Worm (Caenorhabditis elegans) whole organism, young adult: Measurements from ENCODE around the gene sre-9.
A peak's percentile ranks its signal among the peaks of the same experiment; 100 is the strongest.

ENCODE experiments used
- B0336.3 ChIP-seq: fragments of 200-800 bp; sonication (Bioruptor generic); IDR thresholded peaks from 2 replicates; pipeline ENCODE4 v1.3.6; 2022; ENCODE audit warnings: missing genetic modification characterization, missing compliant biosample characterization
- F10E7.11 ChIP-seq: sonication (generic microtip); optimal IDR thresholded peaks from 2 replicates; lab custom pipeline; 2017; ENCODE audit warnings: mild to moderate bottlenecking, missing genetic modification characterization, moderate library complexity, missing compliant biosample characterization
- F23B12.7 ChIP-seq: sonication (generic microtip); optimal IDR thresholded peaks from 2 replicates; lab custom pipeline; 2017; ENCODE audit warnings: missing genetic modification characterization, mild to moderate bottlenecking, missing compliant biosample characterization, antibody characterized with exemption, moderate library complexity; ENCODE audit not compliant: insufficient read depth
- F55B11.4 ChIP-seq: sonication (generic microtip); optimal IDR thresholded peaks from 2 replicates; lab custom pipeline; 2016; ENCODE audit warnings: missing compliant biosample characterization, missing genetic modification characterization, borderline replicate concordance; ENCODE audit not compliant: insufficient read depth
- F57C9.4 ChIP-seq: sonication (generic microtip); optimal IDR thresholded peaks from 2 replicates; lab custom pipeline; 2017; ENCODE audit warnings: mild to moderate bottlenecking, missing genetic modification characterization, missing compliant biosample characterization
- Y53F4B.3 ChIP-seq: fragments of 200-800 bp; sonication (Bioruptor generic); IDR thresholded peaks from 2 replicates; pipeline ENCODE4 v1.3.6; 2022; ENCODE audit warnings: missing genetic modification reagents, missing genetic modification characterization, missing compliant biosample characterization
- Y56A3A.18 ChIP-seq: fragments of 200-800 bp; sonication (Bioruptor generic); IDR thresholded peaks from 2 replicates; pipeline ENCODE4 v1.3.6; 2022; ENCODE audit warnings: missing genetic modification reagents, missing genetic modification characterization, missing compliant biosample characterization
- akir-1 ChIP-seq: fragments of 200-800 bp; sonication (Bioruptor generic); optimal IDR thresholded peaks from 2 replicates; lab custom pipeline; 2018; ENCODE audit warnings: mild to moderate bottlenecking, missing genetic modification characterization, moderate library complexity, missing compliant biosample characterization
- ama-1 ChIP-seq, 3 experiments: fragments of 150-350 bp in 1 of 3; sonication (generic microtip) in 2 of 3; optimal IDR thresholded peaks; 2 replicates each; lab custom pipeline; 2014 to 2018; ENCODE audit warnings: missing biosample characterization in 2 of 3, missing genetic modification characterization in 2 of 3, missing genetic modification reagents in 2 of 3
- ccch-3 ChIP-seq: fragments of 200-800 bp; sonication (Bioruptor generic); optimal IDR thresholded peaks from 2 replicates; lab custom pipeline; 2018; ENCODE audit warnings: mild to moderate bottlenecking, missing genetic modification characterization, missing compliant biosample characterization
- cebp-2 ChIP-seq: fragments of 200-800 bp; sonication (Bioruptor generic); IDR thresholded peaks from 2 replicates; pipeline ENCODE4 v1.3.6; 2022; ENCODE audit warnings: missing genetic modification characterization, missing compliant biosample characterization
- ceh-79 ChIP-seq: sonication (generic microtip); optimal IDR thresholded peaks from 2 replicates; lab custom pipeline; 2017; ENCODE audit warnings: mild to moderate bottlenecking, missing genetic modification characterization, missing compliant biosample characterization
- egl-18 ChIP-seq: fragments of 200-800 bp; sonication (Bioruptor generic); IDR thresholded peaks from 2 replicates; pipeline ENCODE4 v1.3.6; 2022; ENCODE audit warnings: missing genetic modification reagents, missing genetic modification characterization, missing compliant biosample characterization
- egrh-3 ChIP-seq: fragments of 200-800 bp; sonication (Bioruptor generic); IDR thresholded peaks from 2 replicates; pipeline ENCODE4 v1.3.6; 2022; ENCODE audit warnings: missing genetic modification reagents, missing genetic modification characterization, missing compliant biosample characterization
- hmg-20 ChIP-seq: fragments of 200-800 bp; sonication (Bioruptor generic); IDR thresholded peaks from 2 replicates; pipeline ENCODE4 v1.3.6; 2022; ENCODE audit warnings: missing genetic modification reagents, missing genetic modification characterization, missing compliant biosample characterization
- let-526 ChIP-seq: fragments of 200-800 bp; sonication (Bioruptor generic); IDR thresholded peaks from 2 replicates; pipeline ENCODE4 v1.3.6; 2022; ENCODE audit warnings: missing genetic modification reagents, missing genetic modification characterization, missing compliant biosample characterization
- lin-26 ChIP-seq: fragments of 200-800 bp; sonication (Bioruptor generic); IDR thresholded peaks from 2 replicates; pipeline ENCODE4 v1.3.6; 2022; ENCODE audit warnings: missing genetic modification reagents, missing genetic modification characterization, missing compliant biosample characterization
- lin-35 ChIP-seq, 3 experiments: fragments of 150-350 bp in 2 of 3; sonication (generic microtip) in 1 of 3; optimal IDR thresholded peaks; 2 replicates each; lab custom pipeline; 2014 to 2018; ENCODE audit warnings: missing biosample characterization in 3 of 3, missing genetic modification characterization in 3 of 3, missing genetic modification reagents in 3 of 3
- lin-54 ChIP-seq: fragments of 200-800 bp; sonication (Bioruptor generic); optimal IDR thresholded peaks from 2 replicates; lab custom pipeline; 2018; ENCODE audit warnings: mild to moderate bottlenecking, missing genetic modification characterization, missing compliant biosample characterization
- lsy-27 ChIP-seq: sonication (generic microtip); optimal IDR thresholded peaks from 2 replicates; lab custom pipeline; 2017; ENCODE audit warnings: missing genetic modification characterization, mild to moderate bottlenecking, missing compliant biosample characterization, antibody characterized with exemption, missing genotype, borderline replicate concordance; ENCODE audit not compliant: insufficient read depth
- madf-6 ChIP-seq: fragments of 200-800 bp; sonication (Bioruptor generic); IDR thresholded peaks from 2 replicates; pipeline ENCODE4 v1.3.6; 2022; ENCODE audit warnings: missing genetic modification reagents, missing genetic modification characterization, missing compliant biosample characterization
- madf-8 ChIP-seq: fragments of 200-800 bp; sonication (Bioruptor generic); conservative IDR thresholded peaks from 2 replicates; pipeline ENCODE4 v1.3.6; 2022; ENCODE audit warnings: missing genetic modification reagents, missing genetic modification characterization, missing compliant biosample characterization
- mel-28 ChIP-seq: sonication (generic microtip); optimal IDR thresholded peaks from 2 replicates; lab custom pipeline; 2016; ENCODE audit warnings: borderline replicate concordance, mild to moderate bottlenecking, missing genetic modification characterization, missing compliant biosample characterization
- mes-4 ChIP-seq: sonication (generic microtip); optimal IDR thresholded peaks from 2 replicates; lab custom pipeline; 2016; ENCODE audit warnings: missing genotype, missing genetic modification characterization, missing compliant biosample characterization
- mxl-1 ChIP-seq: sonication (generic microtip); optimal IDR thresholded peaks from 2 replicates; lab custom pipeline; 2016; ENCODE audit warnings: missing genetic modification characterization, missing compliant biosample characterization
- nfyb-1 ChIP-seq: fragments of 200-800 bp; sonication (Bioruptor generic); IDR thresholded peaks from 2 replicates; pipeline ENCODE4 v1.3.6; 2022; ENCODE audit warnings: missing genetic modification reagents, missing genetic modification characterization, missing compliant biosample characterization
- nhr-179 ChIP-seq: sonication (generic microtip); optimal IDR thresholded peaks from 2 replicates; lab custom pipeline; 2016; ENCODE audit warnings: mild to moderate bottlenecking, missing genetic modification characterization, missing compliant biosample characterization
- nhr-80 ChIP-seq: sonication (generic microtip); optimal IDR thresholded peaks from 2 replicates; lab custom pipeline; 2016; ENCODE audit warnings: missing genetic modification characterization, missing compliant biosample characterization
- snpc-3.4 ChIP-seq: sonication (generic microtip); optimal IDR thresholded peaks from 2 replicates; lab custom pipeline; 2017; ENCODE audit warnings: missing genetic modification characterization, mild to moderate bottlenecking, missing compliant biosample characterization, antibody characterized with exemption, moderate library complexity, missing genotype, missing genetic modification reagents
- tbp1 ChIP-seq: fragments of 200-800 bp; sonication (Bioruptor generic); optimal IDR thresholded peaks from 2 replicates; lab custom pipeline; 2018; ENCODE audit warnings: mild to moderate bottlenecking, missing genetic modification characterization, missing compliant biosample characterization
- ztf-6 ChIP-seq: fragments of 200-800 bp; sonication (Bioruptor generic); IDR thresholded peaks from 2 replicates; pipeline ENCODE4 v1.3.6; 2022; ENCODE audit warnings: missing genetic modification reagents, missing genetic modification characterization, missing compliant biosample characterization

The sre-9 gene

ce11 chrV:3884550-3884949, 10.2 kb upstream of the sre-9 start:
- TF ChIP-seq egl-18, result no peak
- TF ChIP-seq nhr-179, result no peak
- no peak for TF ChIP-seq ccch-3 (GFP tag; lab: Kevin White, UChicago)
- no peak for TF ChIP-seq ceh-79 (tag; lab: Kevin White, UChicago)
- TF ChIP-seq F10E7.11 (tag; lab: Kevin White, UChicago), result no peak
- TF ChIP-seq cebp-2 (GFP tag; lab: Robert Waterston, UW), result no peak
- no peak for TF ChIP-seq Y56A3A.18
- TF ChIP-seq, all 124 proteins: peak for 0

ce11 chrV:3886104-3886503, 8.7 kb upstream of the sre-9 start, which contains the start of gene nhr-124:
Gene nhr-124, minus strand, starts transcription at chrV:3886204.
- TF ChIP-seq F55B11.4 (no peak), egrh-3 (GFP tag; lab: Robert Waterston, UW) (no peak), F23B12.7 (tag; lab: Kevin White, UChicago) (no peak), hmg-20 (GFP tag; lab: Robert Waterston, UW) (no peak), ztf-6 (no peak), lin-35 (GFP tag; optimal IDR thresholded peaks at IDR 0.05; lab: Kevin White, UChicago) (no peak), lin-26 (GFP tag; lab: Robert Waterston, UW) (no peak), mxl-1 (tag; lab: Kevin White, UChicago) (no peak), mes-4 (tag; lab: Kevin White, UChicago) (no peak), lsy-27 (tag; lab: Kevin White, UChicago) (no peak), madf-6 (GFP tag; lab: Robert Waterston, UW) (no peak)

ce11 chrV:3889113-3889512, 5.6 kb upstream of the sre-9 start, which contains the start of gene C17E7.13:
Gene C17E7.13, minus strand, starts transcription at chrV:3889288.
- peak; percentile 8 for TF ChIP-seq nhr-80 (tag; lab: Kevin White, UChicago)
- TF ChIP-seq F23B12.7 (tag; lab: Kevin White, UChicago), result no peak

- TF ChIP-seq F57C9.4 (tag; lab: Kevin White, UChicago) (no peak), akir-1 (GFP tag; lab: Kevin White, UChicago) (no peak), snpc-3.4 (tag; lab: Kevin White, UChicago) (no peak), lin-54 (GFP tag; lab: Kevin White, UChicago) (no peak), madf-8 (GFP tag; lab: Robert Waterston, UW) (no peak), nhr-80 (tag; lab: Kevin White, UChicago) (no peak), ztf-6 (no peak)
Observed at ce11 chrV:3890761-3891160, 4.0 kb upstream of the sre-9 start, which contains the start of gene C17E7.9. Gene C17E7.9, minus strand, starts transcription at chrV:3890861.

- TF ChIP-seq let-526 (GFP tag; lab: Robert Waterston, UW) (no peak), nfyb-1 (GFP tag; lab: Robert Waterston, UW) (no peak), Y53F4B.3 (GFP tag; lab: Robert Waterston, UW) (no peak), B0336.3 (GFP tag; lab: Robert Waterston, UW) (no peak), mel-28 (no peak), ama-1 (optimal IDR thresholded peaks at IDR 0.05; lab: Kevin White, UChicago) (no peak), ama-1 (GFP tag; optimal IDR thresholded peaks at IDR 0.05; lab: Kevin White, UChicago) (no peak), tbp1 (GFP tag; lab: Kevin White, UChicago) (no peak)
- TF ChIP-seq, all 124 proteins: peak for 0
Observed at ce11 chrV:3891919-3892318, 2.8 kb upstream of the sre-9 start, which contains the start of gene C17E7.12. Gene C17E7.12, minus strand, starts transcription at chrV:3892019.
